Fruit fly (Drosophila melanogaster) whole organism, pupa: ENCODE results near the gene yellow-k.
A peak's percentile ranks its signal among the peaks of the same experiment; 100 is the strongest.

ENCODE experiments used
- CG10348 ChIP-seq: fragments of 200-800 bp; sonication (Bioruptor generic); IDR thresholded peaks from 2 replicates; pipeline ENCODE4 v1.3.6; 2022; ENCODE audit warnings: missing biosample characterization, missing genetic modification characterization
- CG12605 ChIP-seq: fragments of 200-800 bp; sonication (Bioruptor generic); IDR thresholded peaks from 2 replicates; pipeline ENCODE4 v1.3.6; 2022; ENCODE audit warnings: missing biosample characterization, missing genetic modification characterization
- CG13204 ChIP-seq: fragments of 200-800 bp; sonication (Bioruptor generic); optimal IDR thresholded peaks from 2 replicates; lab custom pipeline; 2018; ENCODE audit warnings: missing biosample characterization, mild to moderate bottlenecking, missing genetic modification characterization, moderate library complexity
- CG14655 ChIP-seq: fragments of 200-800 bp; sonication (Bioruptor generic); optimal IDR thresholded peaks from 3 replicates; lab custom pipeline; 2017; ENCODE audit warnings: mild to moderate bottlenecking, missing biosample characterization, missing genetic modification reagents, missing genetic modification characterization
- CG15710 ChIP-seq: fragments of 200-800 bp; sonication (Bioruptor generic); optimal IDR thresholded peaks from 2 replicates; lab custom pipeline; 2018; ENCODE audit warnings: missing biosample characterization, mild to moderate bottlenecking, missing genetic modification characterization, moderate library complexity
- CG17806 ChIP-seq: fragments of 200-800 bp; sonication (Bioruptor generic); optimal IDR thresholded peaks from 2 replicates; lab custom pipeline; 2018; ENCODE audit warnings: missing biosample characterization, mild to moderate bottlenecking, missing genetic modification characterization, moderate library complexity
- CG32121 ChIP-seq: fragments of 200-800 bp; sonication (Bioruptor generic); IDR thresholded peaks from 2 replicates; pipeline ENCODE4 v1.3.6; 2022; ENCODE audit warnings: missing biosample characterization, missing genetic modification characterization
- CG34367 ChIP-seq: fragments of 200-800 bp; sonication (Bioruptor generic); optimal IDR thresholded peaks from 2 replicates; lab custom pipeline; 2018; ENCODE audit warnings: missing biosample characterization, mild to moderate bottlenecking, missing genetic modification characterization
- CG4496 ChIP-seq: fragments of 200-800 bp; sonication (Bioruptor generic); IDR thresholded peaks from 3 replicates; pipeline ENCODE4 v1.3.6; 2022; ENCODE audit warnings: missing biosample characterization, missing genetic modification characterization
- CG8159 ChIP-seq: fragments of 200-800 bp; sonication (Bioruptor generic); optimal IDR thresholded peaks from 3 replicates; lab custom pipeline; 2018; ENCODE audit warnings: missing biosample characterization, mild to moderate bottlenecking, missing genetic modification characterization, moderate library complexity
- CG8301 ChIP-seq: fragments of 200-800 bp; sonication (Bioruptor generic); optimal IDR thresholded peaks from 2 replicates; lab custom pipeline; 2018; ENCODE audit warnings: missing biosample characterization, mild to moderate bottlenecking, missing genetic modification characterization
- CG9948 ChIP-seq: fragments of 200-800 bp; sonication (Bioruptor generic); optimal IDR thresholded peaks from 2 replicates; lab custom pipeline; 2018; ENCODE audit warnings: missing biosample characterization, mild to moderate bottlenecking, missing genetic modification characterization, moderate library complexity
- D1 ChIP-seq: fragments of 200-800 bp; sonication (Bioruptor generic); optimal IDR thresholded peaks from 2 replicates; lab custom pipeline; 2018; ENCODE audit warnings: missing biosample characterization, mild to moderate bottlenecking, missing genetic modification characterization, moderate library complexity
- EcR ChIP-seq: fragments of 200-800 bp; sonication (Bioruptor generic); optimal IDR thresholded peaks from 3 replicates; lab custom pipeline; 2019; ENCODE audit warnings: missing biosample characterization, missing genetic modification characterization, mild to moderate bottlenecking, moderate library complexity, missing genetic modification reagents
- Ets98B ChIP-seq: fragments of 200-800 bp; sonication (Bioruptor generic); IDR thresholded peaks from 2 replicates; pipeline ENCODE4 v1.3.6; 2022; ENCODE audit warnings: missing biosample characterization, missing genetic modification characterization
- Pif1A ChIP-seq: fragments of 200-800 bp; sonication (Bioruptor generic); optimal IDR thresholded peaks from 3 replicates; lab custom pipeline; 2016; ENCODE audit warnings: missing biosample characterization, missing genetic modification characterization
- Pif1B ChIP-seq: fragments of 200-800 bp; sonication (Bioruptor generic); optimal IDR thresholded peaks from 3 replicates; lab custom pipeline; 2016; ENCODE audit warnings: missing biosample characterization, missing genetic modification characterization
- Snoo ChIP-seq: fragments of 200-800 bp; sonication (Bioruptor generic); optimal IDR thresholded peaks from 3 replicates; lab custom pipeline; 2017; ENCODE audit warnings: missing biosample characterization, mild to moderate bottlenecking, missing genetic modification characterization, inconsistent platforms
- fd96Ca ChIP-seq: fragments of 200-800 bp; sonication (Bioruptor generic); IDR thresholded peaks from 3 replicates; pipeline ENCODE4 v1.3.6; 2022; ENCODE audit warnings: missing biosample characterization, missing genetic modification characterization
- gl ChIP-seq: fragments of 200-800 bp; sonication (Bioruptor generic); optimal IDR thresholded peaks from 2 replicates; lab custom pipeline; 2018; ENCODE audit warnings: missing biosample characterization, mild to moderate bottlenecking, missing genetic modification characterization
- rn ChIP-seq: fragments of 200-800 bp; sonication (Bioruptor generic); IDR thresholded peaks from 2 replicates; pipeline ENCODE4 v1.3.6; 2022; ENCODE audit warnings: missing biosample characterization, missing genetic modification characterization

Gene yellow-k

DNA sequence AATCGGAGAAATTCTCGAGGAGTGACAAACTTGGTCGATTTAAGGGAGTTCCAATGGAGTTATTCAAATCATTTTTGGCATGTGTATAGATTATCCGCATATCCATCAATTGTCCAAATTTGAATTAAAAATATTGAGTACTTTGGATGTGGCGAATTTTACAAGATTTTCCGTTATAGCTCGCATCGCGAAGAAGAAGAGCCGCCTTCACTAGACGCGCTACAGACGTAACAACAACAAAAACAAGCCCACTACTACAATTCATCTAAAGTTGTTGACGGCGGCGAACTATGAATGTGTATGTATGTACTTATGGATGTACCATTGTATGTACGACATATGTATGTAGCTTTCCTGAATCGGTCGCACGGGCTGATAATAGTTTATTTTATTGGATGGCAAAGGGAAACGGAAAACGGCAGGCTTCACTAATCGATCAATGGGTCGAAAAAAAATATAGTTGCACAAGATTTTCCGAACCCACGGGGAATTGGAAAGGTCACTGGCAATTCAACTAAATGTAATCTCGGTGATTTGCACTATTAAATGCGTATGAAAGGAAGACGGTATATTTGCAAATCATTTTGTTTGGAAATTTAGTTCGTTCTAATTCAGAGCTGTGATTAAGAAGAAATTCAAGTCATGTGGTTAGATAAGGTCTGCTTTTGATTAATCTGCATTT lies 5.5 kb upstream of the yellow-k start:
- TF ChIP-seq gl (tag; lab: Kevin White, UChicago) (no peak), Ets98B (GFP tag; lab: Robert Waterston, UW) (no peak), CG32121 (0 out of 2 replicates have a peak, but pooled peaks have one; percentile 8)

DNA sequence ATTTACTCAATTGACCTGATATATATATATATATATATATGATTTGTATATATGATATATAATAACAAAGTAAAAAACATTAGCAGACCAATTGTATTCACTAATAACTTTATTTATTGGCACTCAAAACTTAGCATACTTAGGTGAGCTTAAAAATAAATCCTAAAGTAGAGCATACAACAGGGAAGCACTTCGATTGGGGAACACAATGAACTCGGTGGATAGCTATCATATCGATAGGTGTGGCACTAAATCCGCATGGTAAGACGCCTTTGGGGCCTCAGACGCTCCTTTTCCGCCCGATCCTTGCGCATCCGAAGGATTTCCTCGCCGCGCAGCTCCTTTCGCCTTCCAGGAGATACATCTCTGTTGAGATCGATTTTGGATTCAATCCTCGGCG lies 4.0 kb upstream of the yellow-k start:
- TF ChIP-seq CG10348 (GFP tag; lab: Robert Waterston, UW): no peak
- no peak for TF ChIP-seq gl (tag; lab: Kevin White, UChicago)
- TF ChIP-seq CG12605 (GFP tag; lab: Robert Waterston, UW): no peak
- TF ChIP-seq CG32121: no peak
- peak; percentile 53 for TF ChIP-seq EcR (GFP tag; lab: Kevin White, UChicago)

DNA sequence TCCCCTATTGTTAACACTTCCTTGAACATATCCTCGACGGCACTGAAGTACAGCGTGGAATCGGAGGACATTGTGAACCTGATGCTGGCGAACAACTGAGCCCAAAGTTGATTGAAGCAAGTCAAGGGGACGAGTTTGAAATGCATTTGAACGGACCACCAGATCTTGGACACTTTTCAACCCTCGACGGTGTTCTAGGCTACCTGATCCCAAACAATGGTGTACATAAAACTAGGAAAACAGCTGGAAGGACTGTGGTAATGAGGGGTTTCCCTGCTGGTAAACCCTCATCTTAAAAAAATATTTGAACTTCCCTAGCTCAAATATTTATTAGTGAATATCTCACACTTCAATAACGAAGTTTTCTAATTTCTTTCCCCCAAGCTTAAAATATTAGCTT lies 3.5 kb upstream of the yellow-k start, which contains the start of gene CG13454:
Gene CG13454 (minus strand): TSS at position 101 of the 400 bp plus-strand sequence.
- no peak for TF ChIP-seq Pif1B (GFP tag; lab: Kevin White, UChicago)
- TF ChIP-seq CG9948 (tag; lab: Kevin White, UChicago): no peak
- TF ChIP-seq CG10348 (GFP tag; lab: Robert Waterston, UW): no peak
- TF ChIP-seq CG8301 (tag; lab: Kevin White, UChicago): no peak
- no peak for TF ChIP-seq CG15710 (tag; lab: Kevin White, UChicago)
- TF ChIP-seq Pif1A (GFP tag; lab: Kevin White, UChicago): no peak
- no peak for TF ChIP-seq CG32121
- TF ChIP-seq, all 21 proteins: peak for 0

DNA sequence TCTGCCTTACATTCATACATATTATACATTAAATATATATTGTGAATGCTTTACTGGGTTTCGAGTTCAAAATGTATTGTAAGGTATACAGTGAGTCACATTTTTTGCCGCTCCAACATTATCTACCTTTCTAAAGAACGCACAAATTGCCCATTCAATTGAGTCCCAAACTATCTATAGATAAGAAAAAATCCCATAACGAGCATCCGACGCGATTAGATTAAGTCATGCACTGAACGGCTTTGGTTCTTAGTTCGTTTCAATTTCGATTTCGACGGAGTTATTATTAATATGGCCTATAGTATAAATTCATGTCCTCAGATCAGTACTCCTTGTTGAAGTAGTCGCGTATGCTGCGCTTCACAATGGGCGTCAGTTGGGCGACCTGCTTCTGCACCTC lies 2.9 kb upstream of the yellow-k start:
- TF ChIP-seq CG32121 (no peak), CG4496 (GFP tag; lab: Robert Waterston, UW) (no peak), fd96Ca (GFP tag; lab: Robert Waterston, UW) (no peak), Snoo (no peak), CG34367 (no peak), CG17806 (tag; lab: Kevin White, UChicago) (no peak), D1 (tag; lab: Kevin White, UChicago) (no peak), CG15710 (tag; lab: Kevin White, UChicago) (no peak), Pif1B (GFP tag; lab: Kevin White, UChicago) (no peak), Ets98B (GFP tag; lab: Robert Waterston, UW) (no peak), CG8159 (tag; lab: Kevin White, UChicago) (no peak), gl (tag; lab: Kevin White, UChicago) (no peak), EcR (GFP tag; lab: Kevin White, UChicago) (no peak), CG14655 (GFP tag; lab: Kevin White, UChicago) (no peak), CG10348 (GFP tag; lab: Robert Waterston, UW) (no peak), Pif1A (GFP tag; lab: Kevin White, UChicago) (no peak), CG8301 (tag; lab: Kevin White, UChicago) (no peak), rn (GFP tag; lab: Robert Waterston, UW) (no peak), CG13204 (no peak), CG12605 (GFP tag; lab: Robert Waterston, UW) (no peak)

DNA sequence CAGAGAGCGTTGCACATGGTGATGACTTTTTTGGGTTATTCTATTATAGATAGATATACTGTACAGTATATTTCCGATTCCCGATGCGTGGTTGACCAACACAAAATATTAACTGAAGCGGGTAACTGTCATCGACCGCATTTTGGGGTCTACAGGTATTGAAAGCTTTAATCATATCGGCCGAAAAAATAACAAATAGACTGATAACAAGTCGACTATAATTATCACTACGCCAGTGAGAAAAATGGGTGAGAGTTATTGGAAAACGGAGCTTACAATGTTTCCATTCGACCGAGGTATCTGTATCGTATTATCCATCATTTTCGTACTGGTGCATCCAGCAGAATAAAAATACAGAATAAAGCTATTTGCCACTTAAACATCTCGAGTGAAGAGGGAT lies 2.1 kb upstream of the yellow-k start:
- TF ChIP-seq CG17806 (tag; lab: Kevin White, UChicago) (no peak), CG8159 (tag; lab: Kevin White, UChicago) (no peak), CG9948 (tag; lab: Kevin White, UChicago) (no peak), CG34367 (no peak), fd96Ca (GFP tag; lab: Robert Waterston, UW) (no peak)
- TF ChIP-seq, all 21 proteins: peak for 0

DNA sequence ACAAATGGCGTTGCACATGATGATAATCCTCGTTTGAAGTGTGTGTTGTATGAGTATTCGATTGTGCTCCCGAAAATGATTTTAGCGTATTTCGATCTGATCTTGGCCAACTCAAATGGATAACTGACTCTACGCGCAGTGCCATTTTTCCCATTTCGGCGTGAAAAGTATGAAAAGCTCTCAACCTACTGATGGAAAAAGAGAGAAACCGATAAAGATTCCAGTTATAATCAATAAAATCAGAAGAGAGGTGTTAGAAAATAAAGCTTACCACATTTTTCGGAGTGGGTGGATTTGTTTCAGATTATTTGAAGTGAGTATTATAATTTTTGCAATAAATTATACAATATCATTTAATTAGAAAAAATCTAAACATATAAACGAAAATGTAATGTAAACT lies 928 bp upstream of the yellow-k start, which contains the start of gene mex1:
Gene mex1 (minus strand): TSS at position 101 of the 400 bp plus-strand sequence.
- no peak for TF ChIP-seq fd96Ca (GFP tag; lab: Robert Waterston, UW)
- TF ChIP-seq CG14655 (GFP tag; lab: Kevin White, UChicago): no peak
- TF ChIP-seq CG13204: no peak
- TF ChIP-seq gl (tag; lab: Kevin White, UChicago): no peak
- no peak for TF ChIP-seq Pif1A (GFP tag; lab: Kevin White, UChicago)
- no peak for TF ChIP-seq Ets98B (GFP tag; lab: Robert Waterston, UW)

DNA sequence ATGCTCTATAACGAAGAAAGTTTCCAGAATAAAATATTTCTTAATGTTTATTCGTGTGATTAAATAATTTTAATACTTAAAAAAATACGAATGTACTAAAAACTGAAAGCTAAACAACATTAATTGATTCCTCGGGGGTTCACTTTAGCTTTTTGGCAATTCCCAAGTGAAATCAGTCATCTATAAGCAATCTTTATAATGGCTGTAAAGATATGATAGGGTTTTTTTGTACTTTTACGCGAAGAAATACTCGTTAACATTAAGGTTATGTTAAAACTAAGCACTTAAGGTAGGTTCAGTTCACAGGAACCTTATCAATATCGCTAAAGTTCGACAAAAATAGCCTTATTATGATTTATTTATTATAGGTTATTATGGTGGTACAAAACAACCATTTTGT lies 500 bp upstream of the yellow-k start:
- TF ChIP-seq Pif1A (GFP tag; lab: Kevin White, UChicago): no peak
- no peak for TF ChIP-seq Ets98B (GFP tag; lab: Robert Waterston, UW)
- no peak for TF ChIP-seq D1 (tag; lab: Kevin White, UChicago)
- TF ChIP-seq CG17806 (tag; lab: Kevin White, UChicago): no peak
- TF ChIP-seq CG34367: no peak
- TF ChIP-seq CG10348 (GFP tag; lab: Robert Waterston, UW): no peak
- no peak for TF ChIP-seq EcR (GFP tag; lab: Kevin White, UChicago)
- no peak for TF ChIP-seq CG8301 (tag; lab: Kevin White, UChicago)
- TF ChIP-seq Pif1B (GFP tag; lab: Kevin White, UChicago): no peak
- TF ChIP-seq CG15710 (tag; lab: Kevin White, UChicago): no peak
- no peak for TF ChIP-seq CG8159 (tag; lab: Kevin White, UChicago)
- no peak for TF ChIP-seq fd96Ca (GFP tag; lab: Robert Waterston, UW)
- no peak for TF ChIP-seq CG13204
- no peak for TF ChIP-seq CG12605 (GFP tag; lab: Robert Waterston, UW)
- no peak for TF ChIP-seq Snoo
- no peak for TF ChIP-seq CG32121
- no peak for TF ChIP-seq CG9948 (tag; lab: Kevin White, UChicago)
- no peak for TF ChIP-seq gl (tag; lab: Kevin White, UChicago)
- no peak for TF ChIP-seq CG14655 (GFP tag; lab: Kevin White, UChicago)
- no peak for TF ChIP-seq CG4496 (GFP tag; lab: Robert Waterston, UW)
